Worm (Caenorhabditis elegans): ENCODE results near the gene F13A7.1.

DNA sequence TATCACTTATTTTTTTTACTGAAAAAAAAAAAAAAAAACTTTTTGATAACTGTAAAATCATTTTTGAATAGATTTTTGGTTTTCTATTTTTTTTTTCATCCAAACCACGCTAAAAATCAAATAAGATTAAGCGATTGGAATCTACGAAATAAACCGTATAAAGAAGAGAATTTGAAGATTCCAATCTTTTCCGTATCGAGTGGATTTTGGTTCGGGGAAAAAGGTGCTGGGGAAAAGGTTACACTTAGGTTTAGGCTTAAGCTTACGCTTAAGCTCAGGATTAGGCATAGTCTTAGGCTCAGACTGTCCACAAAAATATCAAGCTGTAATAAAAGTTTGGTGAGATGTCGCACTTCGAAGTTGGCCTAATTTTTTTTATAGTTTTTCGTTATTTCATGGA is 18.0 kb upstream of the F13A7.1 start, which contains the start of gene F13A7.12:
- TF ChIP-seq him-1 (tag; optimal IDR thresholded peaks at IDR 0.05) (no peak), dao-5 (tag; optimal IDR thresholded peaks at IDR 0.05) (no peak)

Data from whole organism, L4/young adult.